Worm (Caenorhabditis elegans) whole organism, midembryonic: Measurements from ENCODE around the gene B0238.9.

ENCODE experiments used
- T22C8.4 ChIP-seq: fragments of 200-800 bp; sonication (Bioruptor generic); IDR thresholded peaks from 2 replicates; pipeline ENCODE4 v1.3.6; 2022; ENCODE audit warnings: missing genetic modification characterization, missing compliant biosample characterization
- cog-1 ChIP-seq: sonication (generic microtip); optimal IDR thresholded peaks from 2 replicates; lab custom pipeline; 2016; ENCODE audit warnings: missing genetic modification characterization, missing compliant biosample characterization
- flt-1 ChIP-seq: fragments of 200-800 bp; sonication (Bioruptor generic); IDR thresholded peaks from 2 replicates; pipeline ENCODE4 v1.3.6; 2022; ENCODE audit warnings: missing genetic modification characterization, missing compliant biosample characterization
- klf-2 ChIP-seq: fragments of 200-800 bp; sonication (Bioruptor generic); conservative IDR thresholded peaks from 2 replicates; pipeline ENCODE4 v1.3.6; 2022; ENCODE audit warnings: missing genetic modification reagents, missing genetic modification characterization, missing compliant biosample characterization
- med-1 ChIP-seq: sonication (generic microtip); optimal IDR thresholded peaks from 2 replicates; lab custom pipeline; 2017; ENCODE audit warnings: missing genetic modification characterization, mild to moderate bottlenecking, missing compliant biosample characterization, antibody characterized with exemption, missing genetic modification reagents; ENCODE audit not compliant: insufficient read depth
- ref-1 ChIP-seq: fragments of 200-800 bp; sonication (Bioruptor generic); conservative IDR thresholded peaks from 2 replicates; pipeline ENCODE4 v1.3.6; 2022; ENCODE audit warnings: missing genetic modification reagents, missing genetic modification characterization, missing compliant biosample characterization
- tab-1 ChIP-seq: fragments of 200-800 bp; sonication (Bioruptor generic); IDR thresholded peaks from 2 replicates; pipeline ENCODE4 v1.3.6; 2022; ENCODE audit warnings: missing genetic modification characterization, missing compliant biosample characterization
- ztf-23 ChIP-seq: fragments of 200-800 bp; sonication (Bioruptor generic); IDR thresholded peaks from 2 replicates; pipeline ENCODE4 v1.3.6; 2022; ENCODE audit warnings: missing genetic modification reagents, missing genetic modification characterization, missing compliant biosample characterization
- ztf-29 ChIP-seq: fragments of 200-800 bp; sonication (Bioruptor generic); IDR thresholded peaks from 2 replicates; pipeline ENCODE4 v1.3.6; 2022; ENCODE audit warnings: missing genetic modification reagents, missing genetic modification characterization, missing compliant biosample characterization

B0238.9 gene

DNA sequence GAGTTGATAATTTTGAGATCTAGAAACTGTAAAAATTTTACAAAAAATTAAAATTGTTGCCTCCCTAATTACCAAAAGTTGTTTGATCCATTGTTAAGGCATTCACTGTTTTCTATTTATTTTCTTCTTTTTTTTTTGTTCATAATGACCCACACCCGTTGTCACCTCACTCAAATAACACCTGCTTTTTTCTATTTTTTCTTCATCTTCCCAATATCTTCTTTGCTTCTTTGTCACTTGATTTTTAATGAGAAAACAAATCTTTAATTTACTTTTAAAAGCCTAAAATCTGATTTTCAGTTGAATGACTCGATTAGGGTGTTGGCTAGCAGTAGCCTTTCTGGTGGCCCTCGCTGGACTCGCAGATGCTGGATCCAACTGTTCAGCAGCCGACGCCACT lies 25.5 kb upstream of the B0238.9 start, which contains the start of gene ncx-2:
Gene ncx-2, plus strand, starts transcription at position 301 of the 400 bp plus-strand sequence.
- TF ChIP-seq klf-2 (GFP tag; lab: Robert Waterston, UW): no peak
- no peak for TF ChIP-seq T22C8.4
- no peak for TF ChIP-seq ztf-29 (GFP tag; lab: Robert Waterston, UW)
- TF ChIP-seq cog-1 (tag; lab: Kevin White, UChicago): no peak
- TF ChIP-seq ztf-23: no peak
- no peak for TF ChIP-seq med-1
- no peak for TF ChIP-seq tab-1 (GFP tag; lab: Robert Waterston, UW)
- TF ChIP-seq ref-1: no peak
- no peak for TF ChIP-seq flt-1

DNA sequence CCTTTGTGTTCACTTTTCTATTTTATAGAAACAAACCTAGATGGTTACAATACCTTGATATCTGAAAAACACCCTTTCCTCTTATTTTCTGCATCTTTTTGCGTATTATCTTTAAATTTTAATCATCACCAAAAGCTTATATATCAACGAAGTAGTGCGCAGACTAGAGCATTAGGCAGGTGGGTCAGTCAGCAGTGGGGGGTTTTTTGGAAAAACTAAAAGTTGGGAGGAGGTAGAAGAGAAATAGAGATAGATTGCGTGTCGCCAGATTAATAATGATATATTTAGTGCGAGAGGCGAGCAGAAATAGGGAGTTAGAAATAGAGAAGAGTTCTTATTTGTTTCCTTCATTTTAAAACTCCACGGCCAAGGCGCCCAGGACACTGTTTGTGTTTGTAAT lies 23.3 kb upstream of the B0238.9 start:
- TF ChIP-seq tab-1 (GFP tag; lab: Robert Waterston, UW): no peak
- no peak for TF ChIP-seq ztf-29 (GFP tag; lab: Robert Waterston, UW)
- no peak for TF ChIP-seq med-1

DNA sequence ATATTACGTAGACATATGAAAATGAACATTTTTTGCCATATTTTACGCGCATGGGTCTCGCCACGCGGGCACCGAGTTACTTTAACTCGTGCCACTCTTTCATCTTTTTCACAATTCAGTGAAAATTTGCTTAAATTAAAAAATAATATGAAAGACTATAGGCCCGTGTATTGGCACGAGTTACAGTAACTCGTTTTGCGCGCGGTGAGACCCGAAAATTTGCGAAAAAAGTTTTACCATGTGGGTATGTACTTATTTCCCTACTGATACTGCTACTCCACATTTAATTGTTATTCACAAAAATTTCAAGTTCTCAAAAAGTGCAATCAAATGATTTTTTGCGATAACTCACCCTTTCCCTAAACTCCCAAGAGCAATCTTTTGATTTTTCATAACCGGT lies 19.8 kb upstream of the B0238.9 start:
- no peak for TF ChIP-seq flt-1
- no peak for TF ChIP-seq cog-1 (tag; lab: Kevin White, UChicago)
- TF ChIP-seq ref-1: no peak
- no peak for TF ChIP-seq ztf-23
- TF ChIP-seq T22C8.4: no peak
- no peak for TF ChIP-seq klf-2 (GFP tag; lab: Robert Waterston, UW)
- no peak for TF ChIP-seq ztf-29 (GFP tag; lab: Robert Waterston, UW)
- TF ChIP-seq tab-1 (GFP tag; lab: Robert Waterston, UW): no peak
- TF ChIP-seq med-1: no peak

DNA sequence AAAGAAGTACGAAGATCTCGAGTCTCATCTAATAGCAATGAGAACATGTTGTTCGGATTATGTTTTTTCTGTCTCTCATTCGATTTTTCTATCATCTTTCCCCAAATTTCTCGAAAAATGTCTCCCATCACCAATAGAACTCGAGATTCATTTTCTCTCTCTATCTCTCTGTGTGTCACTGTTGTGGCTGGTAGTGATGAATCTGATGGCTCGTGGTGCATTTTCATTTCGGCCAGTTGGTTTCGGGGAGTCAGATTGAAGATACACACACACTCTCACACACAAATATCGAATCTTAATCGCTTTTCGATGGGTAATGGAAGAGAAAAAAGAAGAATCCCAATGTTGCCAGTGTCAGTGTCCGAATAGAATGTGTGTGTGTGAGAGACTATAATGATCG lies 18.0 kb upstream of the B0238.9 start:
- TF ChIP-seq med-1: no peak
- no peak for TF ChIP-seq ztf-23
- no peak for TF ChIP-seq tab-1 (GFP tag; lab: Robert Waterston, UW)
- TF ChIP-seq flt-1: no peak
- TF ChIP-seq klf-2 (GFP tag; lab: Robert Waterston, UW): no peak
- no peak for TF ChIP-seq ref-1
- no peak for TF ChIP-seq cog-1 (tag; lab: Kevin White, UChicago)
- no peak for TF ChIP-seq ztf-29 (GFP tag; lab: Robert Waterston, UW)
- no peak for TF ChIP-seq T22C8.4

DNA sequence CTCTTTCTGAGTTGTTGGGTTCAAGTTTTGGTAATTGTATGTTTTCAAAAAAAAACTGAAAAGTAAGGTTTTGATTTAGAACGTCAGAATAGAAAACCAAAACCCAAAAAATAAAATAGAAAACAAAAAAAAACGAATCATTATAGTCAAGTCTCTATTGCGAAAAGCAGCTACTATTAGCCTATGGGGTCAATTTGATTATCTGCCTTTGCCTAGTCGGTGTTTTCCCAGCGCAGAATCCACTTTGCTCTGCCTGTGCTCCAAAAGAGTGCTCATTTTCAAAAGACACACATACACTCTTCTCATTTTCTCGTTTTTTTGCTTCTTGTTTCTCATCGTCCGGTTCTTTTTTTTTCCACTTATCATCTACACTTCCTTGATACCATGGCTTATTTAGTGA lies 10.8 kb upstream of the B0238.9 start:
- TF ChIP-seq cog-1 (tag; lab: Kevin White, UChicago) (no peak), ztf-23 (no peak), klf-2 (GFP tag; lab: Robert Waterston, UW) (no peak), tab-1 (GFP tag; lab: Robert Waterston, UW) (no peak), T22C8.4 (no peak), flt-1 (no peak), med-1 (no peak), ref-1 (no peak), ztf-29 (GFP tag; lab: Robert Waterston, UW) (no peak)

DNA sequence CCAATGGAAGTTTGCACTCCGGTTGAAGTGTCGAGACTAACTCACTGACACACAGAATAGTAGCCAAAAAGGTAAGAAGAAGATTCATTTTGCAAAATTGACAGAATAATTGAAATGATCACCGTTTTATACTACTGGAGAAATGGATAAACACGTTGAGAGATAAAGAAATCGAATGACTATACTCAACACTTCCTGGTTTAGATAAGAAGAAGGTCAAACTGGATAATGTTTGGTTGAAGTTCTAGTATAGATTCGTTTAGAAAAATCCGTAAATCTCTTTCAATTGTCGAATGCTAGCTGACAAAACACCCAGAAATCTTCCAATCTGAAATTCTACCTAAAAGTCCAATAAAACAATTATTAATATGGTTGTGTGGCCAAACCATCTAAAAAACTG lies 9.4 kb upstream of the B0238.9 start, which contains the start of gene Y49G5A.1:
Gene Y49G5A.1, minus strand, starts transcription at position 101 of the 400 bp plus-strand sequence.
- TF ChIP-seq klf-2 (GFP tag; lab: Robert Waterston, UW) (no peak), ztf-23 (no peak), tab-1 (GFP tag; lab: Robert Waterston, UW) (no peak), T22C8.4 (no peak), cog-1 (tag; lab: Kevin White, UChicago) (no peak), ztf-29 (GFP tag; lab: Robert Waterston, UW) (no peak), ref-1 (no peak), flt-1 (no peak), med-1 (no peak)

DNA sequence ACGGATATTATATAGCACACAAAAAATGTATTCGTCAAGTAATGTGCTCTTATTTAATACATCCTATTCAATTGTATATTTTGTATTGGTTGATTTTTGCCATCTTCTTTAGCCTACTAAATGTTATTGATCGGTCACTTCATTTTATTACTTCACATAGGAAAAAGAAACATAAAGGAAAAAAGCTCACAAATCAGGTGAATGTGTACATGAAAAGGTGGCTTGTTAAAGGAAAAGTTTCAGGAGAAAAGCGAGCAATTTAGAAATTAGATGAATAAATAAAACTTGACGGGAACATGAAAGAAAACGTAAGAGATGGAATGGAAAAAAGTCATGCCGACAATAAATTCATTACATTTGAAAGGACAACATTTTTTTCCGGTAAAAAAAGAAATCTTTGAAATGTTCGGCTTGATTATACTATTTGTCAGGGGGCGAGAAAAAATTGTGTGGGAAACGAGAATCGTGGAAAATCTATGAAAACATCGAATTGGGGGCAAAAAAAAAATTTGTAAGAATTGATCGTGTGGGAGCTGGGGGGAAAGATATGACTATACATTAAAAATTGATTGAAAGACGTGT lies 2.4 kb downstream of the B0238.9 start:
- no peak for TF ChIP-seq med-1
- no peak for TF ChIP-seq klf-2 (GFP tag; lab: Robert Waterston, UW)
- no peak for TF ChIP-seq T22C8.4
- no peak for TF ChIP-seq ztf-23
- TF ChIP-seq cog-1 (tag; lab: Kevin White, UChicago): no peak
- TF ChIP-seq ztf-29 (GFP tag; lab: Robert Waterston, UW): no peak
- no peak for TF ChIP-seq tab-1 (GFP tag; lab: Robert Waterston, UW)

DNA sequence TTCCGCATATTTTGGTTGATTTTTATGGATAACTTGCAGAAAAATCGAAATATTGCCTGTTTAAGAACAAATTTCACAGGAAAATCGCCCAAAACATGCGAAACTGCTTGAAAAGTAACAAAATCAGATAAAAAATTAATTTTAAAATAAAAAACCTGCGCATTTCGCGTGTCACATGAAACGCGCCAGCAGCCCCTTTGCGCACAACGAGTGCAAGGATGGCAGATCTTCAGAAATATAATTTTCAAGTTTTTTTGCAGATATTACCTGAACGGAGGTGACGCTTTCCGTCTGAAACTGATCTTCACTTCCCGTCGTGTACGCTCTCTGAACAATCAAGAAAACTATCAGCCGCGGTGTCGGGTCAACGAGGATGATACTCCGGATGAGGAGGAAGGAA lies 2.9 kb downstream of the B0238.9 start:
- TF ChIP-seq klf-2 (GFP tag; lab: Robert Waterston, UW) (no peak), tab-1 (GFP tag; lab: Robert Waterston, UW) (0 out of 2 replicates have a peak, but pooled peaks have one; percentile 26), ref-1 (no peak), flt-1 (0 out of 2 replicates have a peak, but pooled peaks have one; percentile 14), ztf-29 (GFP tag; lab: Robert Waterston, UW) (no peak), med-1 (no peak), cog-1 (tag; lab: Kevin White, UChicago) (no peak), ztf-23 (no peak)

DNA sequence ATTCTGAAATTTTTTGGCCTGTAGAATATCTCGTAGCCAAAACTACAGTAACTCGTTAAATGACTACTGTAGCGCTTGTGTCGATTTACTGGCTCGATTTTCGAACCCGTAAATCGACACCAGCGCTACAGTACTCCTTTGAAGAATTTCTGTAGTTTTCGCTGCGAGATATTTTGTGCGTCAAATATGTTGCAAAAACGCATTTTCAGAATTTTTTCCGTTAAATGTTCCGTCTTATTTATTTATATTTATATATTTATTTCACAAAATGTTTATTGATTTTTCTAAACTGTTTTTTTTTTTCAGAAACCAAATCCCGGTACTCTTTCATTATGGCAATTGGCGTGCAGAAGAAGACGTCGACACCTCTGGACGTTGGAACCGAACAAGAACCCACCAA lies 4.1 kb downstream of the B0238.9 start, which contains the start of gene natc-2:
Gene natc-2, plus strand, starts transcription at position 301 of the 400 bp plus-strand sequence.
- no peak for TF ChIP-seq tab-1 (GFP tag; lab: Robert Waterston, UW)
- no peak for TF ChIP-seq klf-2 (GFP tag; lab: Robert Waterston, UW)
- no peak for TF ChIP-seq flt-1
- no peak for TF ChIP-seq ztf-29 (GFP tag; lab: Robert Waterston, UW)
- no peak for TF ChIP-seq ref-1
- TF ChIP-seq ztf-23: no peak
- TF ChIP-seq T22C8.4: no peak
- no peak for TF ChIP-seq med-1
- no peak for TF ChIP-seq cog-1 (tag; lab: Kevin White, UChicago)

DNA sequence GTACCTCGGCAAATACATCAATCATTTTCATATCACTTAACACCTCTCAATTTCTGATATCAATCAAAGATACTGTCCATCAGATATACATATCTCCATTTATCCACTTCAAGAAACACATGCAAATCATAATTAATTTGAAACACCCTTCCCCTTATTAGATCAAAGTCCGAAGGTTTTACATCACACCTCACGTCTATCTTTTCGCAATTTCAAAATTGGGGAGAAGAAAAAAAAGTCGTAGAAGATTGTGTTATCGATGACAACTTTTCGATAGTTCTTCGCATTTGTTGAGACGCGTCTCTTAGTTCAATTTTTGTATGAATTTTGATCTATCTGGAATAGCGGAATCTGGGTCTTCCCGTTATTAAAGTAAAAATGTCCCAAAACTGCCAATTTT lies 4.7 kb downstream of the B0238.9 start:
- TF ChIP-seq cog-1 (tag; lab: Kevin White, UChicago) (no peak), med-1 (no peak), ref-1 (no peak), klf-2 (GFP tag; lab: Robert Waterston, UW) (no peak), ztf-23 (no peak), tab-1 (GFP tag; lab: Robert Waterston, UW) (no peak), ztf-29 (GFP tag; lab: Robert Waterston, UW) (no peak), flt-1 (no peak), T22C8.4 (no peak)
